Fruit fly (Drosophila melanogaster): Measurements from ENCODE around the gene CG4119.

CG4119 gene

dm6 chrX:5678178-5678470, 12.3 kb downstream of the CG4119 start (continued):
- peak; percentile 2; the same call in 1 of the 2 replicates for TF ChIP-seq ham (GFP tag; IDR thresholded peaks at IDR 0.05)
- peak; percentile 3; the same call in 1 of the 2 replicates for TF ChIP-seq ara (GFP tag; IDR thresholded peaks at IDR 0.05)
- peak; percentile 29 for TF ChIP-seq trh (GFP tag; optimal IDR thresholded peaks at IDR 0.05)
- TF ChIP-seq Asciz (GFP tag; optimal IDR thresholded peaks at IDR 0.05), result peak; percentile 48
- TF ChIP-seq CG31441 (GFP tag; IDR thresholded peaks at IDR 0.05), result peak; percentile 9
- TF ChIP-seq CG6813 (GFP tag; optimal IDR thresholded peaks at IDR 0.05), result peak; percentile 50
- peak; percentile 68 for TF ChIP-seq Sox100B (GFP tag; optimal IDR thresholded peaks at IDR 0.05)
- TF ChIP-seq kni (GFP tag; optimal IDR thresholded peaks at IDR 0.05), result peak; percentile 6
- peak; percentile 1 for TF ChIP-seq NK7.1 (GFP tag; optimal IDR thresholded peaks at IDR 0.05)
- TF ChIP-seq CG13296 (GFP tag; optimal IDR thresholded peaks at IDR 0.05), result peak; percentile 21
- peak; percentile 2; the same call in 1 of the 2 replicates for TF ChIP-seq CG17612 (GFP tag; IDR thresholded peaks at IDR 0.05)
- TF ChIP-seq nmo (GFP tag; optimal IDR thresholded peaks at IDR 0.05), result no peak
- TF ChIP-seq phol (tag; optimal IDR thresholded peaks at IDR 0.05), result no peak
- TF ChIP-seq NC2β (GFP tag; optimal IDR thresholded peaks at IDR 0.05), result peak; percentile 11
- TF ChIP-seq Med (GFP tag), result peak; percentile 59
- no peak for TF ChIP-seq Dad (GFP tag; optimal IDR thresholded peaks at IDR 0.05)
- no peak for TF ChIP-seq CG8359 (GFP tag; optimal IDR thresholded peaks at IDR 0.05; ENCODE audit: borderline replicate concordance)
- TF ChIP-seq CG18619 (GFP tag; optimal IDR thresholded peaks at IDR 0.05), result peak; percentile 3
- TF ChIP-seq tx (GFP tag; optimal IDR thresholded peaks at IDR 0.05), result no peak
- TF ChIP-seq tin (GFP tag; optimal IDR thresholded peaks at IDR 0.05), result no peak
- no peak for TF ChIP-seq CG14965 (GFP tag; optimal IDR thresholded peaks at IDR 0.05; ENCODE audit: borderline replicate concordance)
- no peak for TF ChIP-seq Side (GFP tag; optimal IDR thresholded peaks at IDR 0.05)
- peak; percentile 14 for TF ChIP-seq CG18599 (GFP tag; optimal IDR thresholded peaks at IDR 0.05)
- TF ChIP-seq MTF-1 (GFP tag; optimal IDR thresholded peaks at IDR 0.05; ENCODE audit: borderline replicate concordance), result no peak
- TF ChIP-seq CG10543 (GFP tag; optimal IDR thresholded peaks at IDR 0.05), result peak; percentile 21
- no peak for TF ChIP-seq HLH3B (GFP tag; IDR thresholded peaks at IDR 0.05)
- TF ChIP-seq chif (GFP tag; optimal IDR thresholded peaks at IDR 0.05), result peak in 1 of 2 experiments; percentile 40
- TF ChIP-seq grn (GFP tag; optimal IDR thresholded peaks at IDR 0.05), result peak; percentile 60
- peak; percentile 19 for TF ChIP-seq CG5180 (GFP tag; optimal IDR thresholded peaks at IDR 0.05)
- TF ChIP-seq toy (GFP tag; IDR thresholded peaks at IDR 0.05), result no peak; the same call in 1 of the 2 replicates
- no peak for TF ChIP-seq en (GFP tag; optimal IDR thresholded peaks at IDR 0.05)
- TF ChIP-seq insv (GFP tag; optimal IDR thresholded peaks at IDR 0.05), result peak in 1 of 2 experiments; percentile 10
- peak; percentile 7 for TF ChIP-seq CG10979 (tag; optimal IDR thresholded peaks at IDR 0.05)
- no peak for TF ChIP-seq row (GFP tag; IDR thresholded peaks at IDR 0.05)

DNA sequence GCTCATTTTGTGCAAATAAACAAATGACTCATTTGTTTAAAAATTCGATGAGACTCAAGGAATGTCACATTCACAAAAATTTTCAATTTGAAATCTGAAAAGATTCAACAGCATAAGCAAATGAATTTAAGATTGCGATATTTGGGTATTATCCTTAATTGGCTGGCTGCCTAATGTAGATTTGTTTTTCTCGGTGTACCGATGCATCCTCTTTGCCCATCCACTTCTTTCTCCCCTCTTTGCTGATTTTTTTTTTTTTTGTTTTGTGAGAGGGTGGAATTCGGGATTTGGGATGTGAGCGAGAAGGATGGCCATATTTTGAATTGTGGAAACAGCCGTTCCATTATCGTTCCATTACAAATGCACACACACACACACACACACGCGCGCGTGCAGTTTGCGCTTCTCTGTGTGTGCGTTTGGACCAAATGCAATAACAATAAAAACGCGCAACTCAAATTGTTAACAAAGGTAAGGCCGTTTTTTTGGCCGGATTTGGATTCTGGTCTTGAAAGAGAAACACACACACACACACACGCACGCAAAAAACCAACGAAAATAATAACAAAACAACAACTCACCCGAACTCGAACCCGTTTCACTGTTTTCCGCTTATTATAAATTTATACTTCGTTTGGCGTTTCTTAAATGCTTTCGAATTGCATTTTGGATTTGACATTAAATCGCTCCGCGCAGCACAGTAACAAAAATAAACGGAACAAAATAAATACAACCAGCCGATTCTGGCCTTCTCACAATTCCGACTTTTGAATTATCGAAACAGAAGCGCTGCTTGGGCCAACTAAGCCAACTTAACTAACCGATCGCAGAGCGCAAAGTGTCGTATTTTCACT, 13.5 kb downstream of the CG4119 start:
- no peak for TF ChIP-seq gt (GFP tag; IDR thresholded peaks at IDR 0.05)
- no peak for TF ChIP-seq Ets97D (GFP tag; optimal IDR thresholded peaks at IDR 0.05)
- no peak for TF ChIP-seq fd102C (GFP tag; optimal IDR thresholded peaks at IDR 0.05)
- TF ChIP-seq CG8388 (GFP tag; optimal IDR thresholded peaks at IDR 0.05), result peak; percentile 62
- no peak for TF ChIP-seq klu (GFP tag; IDR thresholded peaks at IDR 0.05)
- TF ChIP-seq HmgZ (tag; optimal IDR thresholded peaks at IDR 0.05), result no peak
- TF ChIP-seq CG11723 (GFP tag; optimal IDR thresholded peaks at IDR 0.05), result peak; percentile 7
- no peak for TF ChIP-seq CG8359 (GFP tag; optimal IDR thresholded peaks at IDR 0.05; ENCODE audit: borderline replicate concordance)
- TF ChIP-seq CG6791 (GFP tag; IDR thresholded peaks at IDR 0.05; ENCODE audit: partially characterized antibody), result no peak
- TF ChIP-seq hkb (optimal IDR thresholded peaks at IDR 0.05), result no peak
- peak; percentile 62; the same call in 1 of the 2 replicates for TF ChIP-seq hkb (GFP tag; IDR thresholded peaks at IDR 0.05)
- TF ChIP-seq C15 (GFP tag; IDR thresholded peaks at IDR 0.05), result no peak
- no peak for TF ChIP-seq NC2α (GFP tag; optimal IDR thresholded peaks at IDR 0.05)
- TF ChIP-seq dimm (GFP tag; IDR thresholded peaks at IDR 0.05), result no peak
- TF ChIP-seq D19B (GFP tag; optimal IDR thresholded peaks at IDR 0.05), result no peak
- TF ChIP-seq CoRest (tag; optimal IDR thresholded peaks at IDR 0.05), result peak; percentile 31
- peak; percentile 29 for TF ChIP-seq Atf3 (GFP tag; optimal IDR thresholded peaks at IDR 0.05)
- TF ChIP-seq CG3726 (GFP tag; IDR thresholded peaks at IDR 0.05), result 0 out of 3 replicates have a peak, but pooled peaks have one; percentile 46

All from whole organism, embryonic.